Worm (Caenorhabditis elegans): ENCODE measurements around the gene znf-207.

znf-207 gene

ce11 chrIV:11316640-11317039 is 5.9 kb downstream of the znf-207 start:
- TF ChIP-seq odd-2 (tag; optimal IDR thresholded peaks at IDR 0.05), result no peak
- TF ChIP-seq nhr-232 (tag; optimal IDR thresholded peaks at IDR 0.05), result no peak
- no peak for TF ChIP-seq pha-4 (tag; optimal IDR thresholded peaks at IDR 0.05)
- no peak for TF ChIP-seq C08G9.2 (tag; optimal IDR thresholded peaks at IDR 0.05)
- TF ChIP-seq sox-2 (GFP tag; IDR thresholded peaks at IDR 0.05), result no peak
- TF ChIP-seq ceh-9 (tag; optimal IDR thresholded peaks at IDR 0.05), result no peak
- no peak for TF ChIP-seq pha-2 (tag; optimal IDR thresholded peaks at IDR 0.05)

- TF ChIP-seq pat-9 (tag; optimal IDR thresholded peaks at IDR 0.05) (no peak), ceh-24 (tag; optimal IDR thresholded peaks at IDR 0.05) (no peak), madf-2 (tag; optimal IDR thresholded peaks at IDR 0.05) (no peak), ref-2 (tag; optimal IDR thresholded peaks at IDR 0.05) (no peak), ceh-9 (tag; optimal IDR thresholded peaks at IDR 0.05) (no peak), dve-1 (tag; optimal IDR thresholded peaks at IDR 0.05) (no peak), fkh-10 (GFP tag; optimal IDR thresholded peaks at IDR 0.05) (no peak), fax-1 (tag; optimal IDR thresholded peaks at IDR 0.05) (no peak), hlh-6 (tag; optimal IDR thresholded peaks at IDR 0.05) (no peak), ceh-6 (GFP tag; optimal IDR thresholded peaks at IDR 0.05) (no peak), nhr-232 (tag; optimal IDR thresholded peaks at IDR 0.05) (no peak), pqm-1 (tag; optimal IDR thresholded peaks at IDR 0.05) (no peak), gmeb-2 (tag; optimal IDR thresholded peaks at IDR 0.05) (no peak), ceh-2 (tag; optimal IDR thresholded peaks at IDR 0.05) (no peak), ceh-31 (tag; optimal IDR thresholded peaks at IDR 0.05) (no peak), hlh-30 (tag; optimal IDR thresholded peaks at IDR 0.05; ENCODE audit: insufficient read depth) (no peak), zip-5 (tag; optimal IDR thresholded peaks at IDR 0.05) (no peak), elt-4 (tag; optimal IDR thresholded peaks at IDR 0.05) (no peak), ztf-16 (tag; optimal IDR thresholded peaks at IDR 0.05) (no peak), hlh-13 (GFP tag; optimal IDR thresholded peaks at IDR 0.05) (no peak)
These were observed 6.3 kb downstream of the znf-207 start, which contains the start of gene gspd-1 for ce11 chrIV:11317119-11317518. Gene gspd-1, plus strand, starts transcription at chrIV:11317419.

- no peak for TF ChIP-seq ref-2 (tag; optimal IDR thresholded peaks at IDR 0.05)
- TF ChIP-seq unc-86 (tag; optimal IDR thresholded peaks at IDR 0.05), result no peak
- no peak for TF ChIP-seq hlh-30 (tag; optimal IDR thresholded peaks at IDR 0.05; ENCODE audit: insufficient read depth)
- TF ChIP-seq pag-3 (tag; optimal IDR thresholded peaks at IDR 0.05; ENCODE audit: borderline replicate concordance), result no peak
- TF ChIP-seq F13H6.1 (tag; optimal IDR thresholded peaks at IDR 0.05), result no peak
- TF ChIP-seq pax-1 (tag; optimal IDR thresholded peaks at IDR 0.05), result no peak
- TF ChIP-seq rnt-1 (tag; optimal IDR thresholded peaks at IDR 0.05), result no peak
- no peak for TF ChIP-seq che-1 (tag; optimal IDR thresholded peaks at IDR 0.05)
- TF ChIP-seq ceh-14 (tag; optimal IDR thresholded peaks at IDR 0.05), result no peak
- TF ChIP-seq unc-3 (GFP tag; conservative IDR thresholded peaks at IDR 0.05), result no peak
- no peak for TF ChIP-seq unc-3 (tag; optimal IDR thresholded peaks at IDR 0.05)
- TF ChIP-seq hlh-15 (tag; optimal IDR thresholded peaks at IDR 0.05), result no peak
- TF ChIP-seq odd-2 (tag; optimal IDR thresholded peaks at IDR 0.05), result no peak
These were observed 9.2 kb downstream of the znf-207 start, which contains the start of gene B0035.18 for ce11 chrIV:11319884-11320362. Gene B0035.18, plus strand, starts transcription at chrIV:11320312.

ce11 chrIV:11320500-11320899 is 9.7 kb downstream of the znf-207 start, which contains the start of gene edg-1:
Gene edg-1, plus strand, starts transcription at chrIV:11320800.
- TF ChIP-seq dve-1 (tag; optimal IDR thresholded peaks at IDR 0.05), result no peak
- TF ChIP-seq pha-2 (tag; optimal IDR thresholded peaks at IDR 0.05), result no peak
- no peak for TF ChIP-seq syd-9 (tag; optimal IDR thresholded peaks at IDR 0.05)
- TF ChIP-seq ceh-30 (tag; optimal IDR thresholded peaks at IDR 0.05), result no peak
- no peak for TF ChIP-seq npax-4 (tag; optimal IDR thresholded peaks at IDR 0.05)
- TF ChIP-seq K09A11.1 (tag; optimal IDR thresholded peaks at IDR 0.05; ENCODE audit: insufficient read depth), result no peak
